Worm (Caenorhabditis elegans) whole organism, early embryonic: ENCODE data around the gene C01G12.5.

Experiments
- F13C5.2 ChIP-seq: sonication (generic microtip); optimal IDR thresholded peaks from 2 replicates; lab custom pipeline; 2017; ENCODE audit warnings: mild to moderate bottlenecking, missing genetic modification characterization, inconsistent platforms, missing compliant biosample characterization
- aly-1 ChIP-seq: sonication (generic microtip); optimal IDR thresholded peaks from 2 replicates; lab custom pipeline; 2016; ENCODE audit warnings: missing genetic modification characterization, missing compliant biosample characterization
- ama-1 ChIP-seq: fragments of 150-350 bp; optimal IDR thresholded peaks from 2 replicates; lab custom pipeline; 2014
- ceh-13 ChIP-seq: fragments of 200-800 bp; sonication (Bioruptor generic); optimal IDR thresholded peaks from 2 replicates; lab custom pipeline; 2018; ENCODE audit warnings: mild to moderate bottlenecking, missing genetic modification characterization, missing compliant biosample characterization
- ceh-36 ChIP-seq: sonication (generic microtip); optimal IDR thresholded peaks from 2 replicates; lab custom pipeline; 2016; ENCODE audit warnings: missing genetic modification characterization, inconsistent platforms, missing compliant biosample characterization
- ets-7 ChIP-seq: sonication (generic microtip); optimal IDR thresholded peaks from 2 replicates; lab custom pipeline; 2016; ENCODE audit warnings: missing genotype, missing genetic modification characterization, missing compliant biosample characterization
- flt-1 ChIP-seq: fragments of 200-800 bp; sonication (Bioruptor generic); IDR thresholded peaks from 2 replicates; pipeline ENCODE4 v1.3.6; 2022; ENCODE audit warnings: missing genetic modification characterization, missing compliant biosample characterization
- hmg-4 ChIP-seq: fragments of 200-800 bp; sonication (Bioruptor generic); optimal IDR thresholded peaks from 2 replicates; lab custom pipeline; 2018; ENCODE audit warnings: mild to moderate bottlenecking, missing genetic modification characterization, missing compliant biosample characterization
- hnd-1 ChIP-seq: sonication (generic microtip); optimal IDR thresholded peaks from 2 replicates; lab custom pipeline; 2016; ENCODE audit warnings: missing genetic modification characterization, missing compliant biosample characterization
- scrt-1 ChIP-seq: fragments of 200-800 bp; sonication (Bioruptor generic); IDR thresholded peaks from 2 replicates; pipeline ENCODE4 v1.3.6; 2022; ENCODE audit warnings: missing genetic modification characterization, missing compliant biosample characterization
- sea-1 ChIP-seq: fragments of 200-800 bp; sonication (Bioruptor generic); conservative IDR thresholded peaks from 2 replicates; pipeline ENCODE4 v1.3.6; 2022; ENCODE audit warnings: missing genetic modification characterization, missing compliant biosample characterization
- tbx-11 ChIP-seq: fragments of 200-800 bp; sonication (Bioruptor generic); IDR thresholded peaks from 2 replicates; pipeline ENCODE4 v1.3.6; 2022; ENCODE audit warnings: missing genetic modification characterization, missing compliant biosample characterization
- tbx-37 ChIP-seq: fragments of 200-800 bp; sonication (Bioruptor generic); conservative IDR thresholded peaks from 2 replicates; pipeline ENCODE4 v1.3.6; 2022; ENCODE audit warnings: missing genetic modification reagents, missing genetic modification characterization, missing compliant biosample characterization

- no peak for TF ChIP-seq ets-7 (tag; lab: Kevin White, UChicago)
- no peak for TF ChIP-seq ama-1
- TF ChIP-seq flt-1, result no peak
- no peak for TF ChIP-seq F13C5.2 (tag; lab: Kevin White, UChicago)
- no peak for TF ChIP-seq scrt-1 (GFP tag; lab: Robert Waterston, UW)
- no peak for TF ChIP-seq sea-1 (GFP tag; lab: Robert Waterston, UW)
- TF ChIP-seq tbx-11 (GFP tag; lab: Robert Waterston, UW), result no peak
- no peak for TF ChIP-seq hmg-4 (GFP tag; lab: Kevin White, UChicago)
- TF ChIP-seq ceh-36 (tag; lab: Kevin White, UChicago), result no peak
- TF ChIP-seq aly-1 (tag; lab: Kevin White, UChicago), result no peak
- no peak for TF ChIP-seq ceh-13 (GFP tag; lab: Kevin White, UChicago)
- no peak for TF ChIP-seq hnd-1 (tag; lab: Kevin White, UChicago)
- TF ChIP-seq tbx-37 (GFP tag; lab: Robert Waterston, UW), result no peak
Measured at ce11 chrII:14570541-14571160, 16.7 kb downstream of the C01G12.5 start.
